Worm (Caenorhabditis elegans) whole organism, early embryonic: Measurements from ENCODE around the gene F35A5.8.

Source experiments
- B0310.2 ChIP-seq: sonication (generic microtip); optimal IDR thresholded peaks from 2 replicates; lab custom pipeline; 2016; ENCODE audit warnings: mild to moderate bottlenecking, missing genetic modification characterization, missing compliant biosample characterization
- F13C5.2 ChIP-seq: sonication (generic microtip); optimal IDR thresholded peaks from 2 replicates; lab custom pipeline; 2017; ENCODE audit warnings: mild to moderate bottlenecking, missing genetic modification characterization, inconsistent platforms, missing compliant biosample characterization
- aly-1 ChIP-seq: sonication (generic microtip); optimal IDR thresholded peaks from 2 replicates; lab custom pipeline; 2016; ENCODE audit warnings: missing genetic modification characterization, missing compliant biosample characterization
- ama-1 ChIP-seq: fragments of 150-350 bp; optimal IDR thresholded peaks from 2 replicates; lab custom pipeline; 2014
- ceh-13 ChIP-seq: fragments of 200-800 bp; sonication (Bioruptor generic); optimal IDR thresholded peaks from 2 replicates; lab custom pipeline; 2018; ENCODE audit warnings: mild to moderate bottlenecking, missing genetic modification characterization, missing compliant biosample characterization
- ceh-36 ChIP-seq: sonication (generic microtip); optimal IDR thresholded peaks from 2 replicates; lab custom pipeline; 2016; ENCODE audit warnings: missing genetic modification characterization, inconsistent platforms, missing compliant biosample characterization
- ets-7 ChIP-seq: sonication (generic microtip); optimal IDR thresholded peaks from 2 replicates; lab custom pipeline; 2016; ENCODE audit warnings: missing genotype, missing genetic modification characterization, missing compliant biosample characterization
- flt-1 ChIP-seq: fragments of 200-800 bp; sonication (Bioruptor generic); IDR thresholded peaks from 2 replicates; pipeline ENCODE4 v1.3.6; 2022; ENCODE audit warnings: missing genetic modification characterization, missing compliant biosample characterization
- hmbx-1 ChIP-seq: sonication (generic microtip); optimal IDR thresholded peaks from 2 replicates; lab custom pipeline; 2016; ENCODE audit warnings: mild to moderate bottlenecking, missing genetic modification characterization, missing compliant biosample characterization
- hmg-4 ChIP-seq: fragments of 200-800 bp; sonication (Bioruptor generic); optimal IDR thresholded peaks from 2 replicates; lab custom pipeline; 2018; ENCODE audit warnings: mild to moderate bottlenecking, missing genetic modification characterization, missing compliant biosample characterization
- hnd-1 ChIP-seq: sonication (generic microtip); optimal IDR thresholded peaks from 2 replicates; lab custom pipeline; 2016; ENCODE audit warnings: missing genetic modification characterization, missing compliant biosample characterization
- pes-1 ChIP-seq: fragments of 200-800 bp; sonication (Bioruptor generic); IDR thresholded peaks from 2 replicates; pipeline ENCODE4 v1.3.6; 2022; ENCODE audit warnings: missing genetic modification reagents, missing genetic modification characterization, missing compliant biosample characterization
- scrt-1 ChIP-seq: fragments of 200-800 bp; sonication (Bioruptor generic); IDR thresholded peaks from 2 replicates; pipeline ENCODE4 v1.3.6; 2022; ENCODE audit warnings: missing genetic modification characterization, missing compliant biosample characterization
- sea-1 ChIP-seq: fragments of 200-800 bp; sonication (Bioruptor generic); conservative IDR thresholded peaks from 2 replicates; pipeline ENCODE4 v1.3.6; 2022; ENCODE audit warnings: missing genetic modification characterization, missing compliant biosample characterization
- tbx-11 ChIP-seq: fragments of 200-800 bp; sonication (Bioruptor generic); IDR thresholded peaks from 2 replicates; pipeline ENCODE4 v1.3.6; 2022; ENCODE audit warnings: missing genetic modification characterization, missing compliant biosample characterization
- tbx-37 ChIP-seq: fragments of 200-800 bp; sonication (Bioruptor generic); conservative IDR thresholded peaks from 2 replicates; pipeline ENCODE4 v1.3.6; 2022; ENCODE audit warnings: missing genetic modification reagents, missing genetic modification characterization, missing compliant biosample characterization
- tra-4 ChIP-seq: sonication (generic microtip); optimal IDR thresholded peaks from 2 replicates; lab custom pipeline; 2017; ENCODE audit warnings: missing genetic modification characterization, missing compliant biosample characterization

Gene F35A5.8

ce11 chrX:3803314-3803713 lies at the start of gene F35A5.8:
TSS of gene F35A5.8 (minus strand) at chrX:3803464.
- TF ChIP-seq tbx-37 (GFP tag; lab: Robert Waterston, UW) (0 out of 2 replicates have a peak, but pooled peaks have one; percentile 16), aly-1 (tag; lab: Kevin White, UChicago) (no peak), tbx-11 (peak; percentile 62; the same call in 1 of the 2 replicates), F13C5.2 (tag; lab: Kevin White, UChicago) (peak; percentile 65)

ce11 chrX:3842398-3842896 lies 39.2 kb upstream of the F35A5.8 start, which contains the start of gene ttr-48:
TSS of gene ttr-48 (minus strand) at chrX:3842448.
- TF ChIP-seq flt-1 (GFP tag; lab: Robert Waterston, UW) (no peak), hmbx-1 (tag; lab: Kevin White, UChicago) (no peak), tbx-11 (no peak), tra-4 (tag; lab: Kevin White, UChicago) (no peak), pes-1 (GFP tag; lab: Robert Waterston, UW) (no peak), tbx-37 (GFP tag; lab: Robert Waterston, UW) (no peak), ets-7 (tag; lab: Kevin White, UChicago) (no peak), scrt-1 (no peak)

- TF ChIP-seq hmbx-1 (tag; lab: Kevin White, UChicago) (no peak), tra-4 (tag; lab: Kevin White, UChicago) (no peak), tbx-37 (GFP tag; lab: Robert Waterston, UW) (no peak), hmg-4 (GFP tag; lab: Kevin White, UChicago) (no peak), pes-1 (GFP tag; lab: Robert Waterston, UW) (no peak), sea-1 (GFP tag; lab: Robert Waterston, UW) (no peak), aly-1 (tag; lab: Kevin White, UChicago) (no peak), tbx-11 (no peak), hnd-1 (tag; lab: Kevin White, UChicago) (no peak), F13C5.2 (tag; lab: Kevin White, UChicago) (no peak), ets-7 (tag; lab: Kevin White, UChicago) (no peak), ceh-13 (GFP tag; lab: Kevin White, UChicago) (no peak), ceh-36 (tag; lab: Kevin White, UChicago) (no peak), flt-1 (GFP tag; lab: Robert Waterston, UW) (no peak)
Measured at ce11 chrX:3839172-3839571, 35.9 kb upstream of the F35A5.8 start.

ce11 chrX:3838670-3839069 lies 35.4 kb upstream of the F35A5.8 start:
- no peak for TF ChIP-seq tbx-11
- no peak for TF ChIP-seq F13C5.2 (tag; lab: Kevin White, UChicago)
- no peak for TF ChIP-seq tra-4 (tag; lab: Kevin White, UChicago)
- TF ChIP-seq hmbx-1 (tag; lab: Kevin White, UChicago) = no peak
- no peak for TF ChIP-seq B0310.2 (tag; lab: Kevin White, UChicago)
- no peak for TF ChIP-seq scrt-1
- TF ChIP-seq aly-1 (tag; lab: Kevin White, UChicago) = no peak
- TF ChIP-seq hmg-4 (GFP tag; lab: Kevin White, UChicago) = no peak
- no peak for TF ChIP-seq ceh-13 (GFP tag; lab: Kevin White, UChicago)
- TF ChIP-seq ceh-36 (tag; lab: Kevin White, UChicago) = no peak
- TF ChIP-seq flt-1 (GFP tag; lab: Robert Waterston, UW) = no peak
- TF ChIP-seq hnd-1 (tag; lab: Kevin White, UChicago) = no peak
- no peak for TF ChIP-seq sea-1 (GFP tag; lab: Robert Waterston, UW)
- TF ChIP-seq ets-7 (tag; lab: Kevin White, UChicago) = no peak
- no peak for TF ChIP-seq ama-1 (lab: Kevin White, UChicago)
- no peak for TF ChIP-seq pes-1 (GFP tag; lab: Robert Waterston, UW)
- TF ChIP-seq tbx-37 (GFP tag; lab: Robert Waterston, UW) = no peak

- TF ChIP-seq hmg-4 (GFP tag; lab: Kevin White, UChicago) = no peak
- no peak for TF ChIP-seq ceh-36 (tag; lab: Kevin White, UChicago)
- TF ChIP-seq tbx-11 = no peak
- TF ChIP-seq tra-4 (tag; lab: Kevin White, UChicago) = no peak
- TF ChIP-seq pes-1 (GFP tag; lab: Robert Waterston, UW) = no peak
- TF ChIP-seq F13C5.2 (tag; lab: Kevin White, UChicago) = no peak
- TF ChIP-seq ets-7 (tag; lab: Kevin White, UChicago) = no peak
- TF ChIP-seq scrt-1 = no peak
Measured at ce11 chrX:3837752-3838159, 34.5 kb upstream of the F35A5.8 start.

- TF ChIP-seq hmbx-1 (tag; lab: Kevin White, UChicago) (no peak), flt-1 (GFP tag; lab: Robert Waterston, UW) (no peak), F13C5.2 (tag; lab: Kevin White, UChicago) (no peak), tra-4 (tag; lab: Kevin White, UChicago) (no peak), scrt-1 (no peak), ets-7 (tag; lab: Kevin White, UChicago) (no peak), tbx-11 (no peak), sea-1 (GFP tag; lab: Robert Waterston, UW) (no peak), hmg-4 (GFP tag; lab: Kevin White, UChicago) (no peak)
Measured at ce11 chrX:3835632-3836031, 32.4 kb upstream of the F35A5.8 start.

- TF ChIP-seq hmg-4 (GFP tag; lab: Kevin White, UChicago) (no peak), ceh-13 (GFP tag; lab: Kevin White, UChicago) (no peak), ama-1 (lab: Kevin White, UChicago) (no peak), tbx-11 (no peak), sea-1 (GFP tag; lab: Robert Waterston, UW) (no peak), flt-1 (GFP tag; lab: Robert Waterston, UW) (no peak), ets-7 (tag; lab: Kevin White, UChicago) (no peak), scrt-1 (no peak), aly-1 (tag; lab: Kevin White, UChicago) (no peak), hnd-1 (tag; lab: Kevin White, UChicago) (no peak), tbx-37 (GFP tag; lab: Robert Waterston, UW) (no peak), ceh-36 (tag; lab: Kevin White, UChicago) (no peak), B0310.2 (tag; lab: Kevin White, UChicago) (no peak), F13C5.2 (tag; lab: Kevin White, UChicago) (no peak), hmbx-1 (tag; lab: Kevin White, UChicago) (no peak), pes-1 (GFP tag; lab: Robert Waterston, UW) (no peak), tra-4 (tag; lab: Kevin White, UChicago) (no peak)
Measured at ce11 chrX:3833964-3834840, 30.9 kb upstream of the F35A5.8 start.
